Fruit fly (Drosophila melanogaster): ENCODE data around the gene Dhpr.

The Dhpr gene

DNA sequence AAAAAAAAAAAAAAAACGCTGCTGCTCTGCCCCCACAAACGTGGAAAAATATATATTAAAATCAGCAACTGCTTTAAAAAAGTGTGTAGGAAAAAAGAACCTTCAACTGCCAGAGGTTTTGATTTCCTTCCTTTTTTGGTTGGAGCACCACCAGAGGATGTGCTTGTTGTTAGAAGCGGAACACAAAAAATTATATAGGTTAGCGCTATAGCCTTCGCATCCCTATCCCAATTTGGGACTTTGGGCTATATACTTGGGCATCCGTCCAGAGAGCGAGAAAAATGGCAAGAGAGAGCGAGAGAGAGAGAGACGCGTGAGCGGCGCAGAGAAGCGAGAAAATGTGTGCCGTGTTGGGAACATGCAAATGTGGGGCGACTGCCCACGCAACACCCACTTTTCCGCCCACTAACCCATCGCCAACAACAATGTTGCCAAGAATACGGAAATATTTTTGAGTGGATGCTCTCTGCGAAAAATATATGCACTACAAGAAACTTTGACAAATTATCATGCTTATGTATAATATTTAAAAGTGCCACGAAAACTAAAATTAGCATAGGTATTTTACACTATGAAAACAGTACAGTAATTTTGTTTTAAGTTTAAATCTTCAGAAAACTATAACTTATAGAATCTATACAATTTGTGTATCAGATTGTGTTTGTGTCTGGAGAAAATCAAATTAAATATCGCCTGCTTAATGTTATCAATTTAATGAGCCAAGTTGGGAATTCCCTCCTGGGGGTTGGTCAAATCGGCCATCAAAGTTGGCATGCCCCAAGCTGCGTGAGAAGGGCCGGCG lies 7.3 kb upstream of the Dhpr start:
- TF ChIP-seq CG32121 (GFP tag; IDR thresholded peaks at IDR 0.05) (0 out of 2 replicates have a peak, but pooled peaks have one; percentile 26), CG15710 (tag; optimal IDR thresholded peaks at IDR 0.05) (peak; percentile 24), gl (tag; optimal IDR thresholded peaks at IDR 0.05) (no peak), CG14655 (GFP tag; optimal IDR thresholded peaks at IDR 0.05) (peak; percentile 57), CG17806 (tag; optimal IDR thresholded peaks at IDR 0.05) (peak; percentile 11), CG8301 (tag; optimal IDR thresholded peaks at IDR 0.05) (peak; percentile 51), CG12605 (GFP tag; IDR thresholded peaks at IDR 0.05) (no peak), CG9948 (tag; optimal IDR thresholded peaks at IDR 0.05) (peak; percentile 15), CG8159 (tag; optimal IDR thresholded peaks at IDR 0.05) (peak; percentile 45)

dm6 chr3L:9127690-9128458 lies 6.5 kb upstream of the Dhpr start:
- TF ChIP-seq Pif1B (GFP tag; optimal IDR thresholded peaks at IDR 0.05) (no peak), Ets98B (GFP tag; IDR thresholded peaks at IDR 0.05) (no peak), CG17806 (tag; optimal IDR thresholded peaks at IDR 0.05) (no peak), gl (tag; optimal IDR thresholded peaks at IDR 0.05) (no peak), CG8159 (tag; optimal IDR thresholded peaks at IDR 0.05) (peak; percentile 32), D1 (tag; optimal IDR thresholded peaks at IDR 0.05) (no peak), CG4496 (GFP tag; IDR thresholded peaks at IDR 0.05) (0 out of 3 replicates have a peak, but pooled peaks have one; percentile 48), CG10348 (GFP tag; IDR thresholded peaks at IDR 0.05) (no peak), fd96Ca (GFP tag; IDR thresholded peaks at IDR 0.05) (0 out of 3 replicates have a peak, but pooled peaks have one; percentile 9), CG15710 (tag; optimal IDR thresholded peaks at IDR 0.05) (peak; percentile 8), Pif1A (GFP tag; optimal IDR thresholded peaks at IDR 0.05) (peak; percentile 27), EcR (GFP tag; optimal IDR thresholded peaks at IDR 0.05) (no peak), CG32121 (GFP tag; IDR thresholded peaks at IDR 0.05) (no peak), CG34367 (tag; optimal IDR thresholded peaks at IDR 0.05) (no peak), CG9948 (tag; optimal IDR thresholded peaks at IDR 0.05) (peak; percentile 25), rn (GFP tag; IDR thresholded peaks at IDR 0.05) (no peak), CG8301 (tag; optimal IDR thresholded peaks at IDR 0.05) (peak; percentile 68), CG14655 (GFP tag; optimal IDR thresholded peaks at IDR 0.05) (peak; percentile 47), Snoo (tag; optimal IDR thresholded peaks at IDR 0.05) (no peak)

dm6 chr3L:9128700-9129582 lies 5.4 kb upstream of the Dhpr start:
- TF ChIP-seq rn (GFP tag; IDR thresholded peaks at IDR 0.05) (no peak), Pif1B (GFP tag; optimal IDR thresholded peaks at IDR 0.05) (peak; percentile 17), CG12605 (GFP tag; IDR thresholded peaks at IDR 0.05) (no peak), CG8159 (tag; optimal IDR thresholded peaks at IDR 0.05) (peak; percentile 45), CG13204 (GFP tag; optimal IDR thresholded peaks at IDR 0.05) (peak; percentile 28), CG15710 (tag; optimal IDR thresholded peaks at IDR 0.05) (peak; percentile 3), CG9948 (tag; optimal IDR thresholded peaks at IDR 0.05) (peak; percentile 8), CG14655 (GFP tag; optimal IDR thresholded peaks at IDR 0.05) (peak; percentile 59), CG8301 (tag; optimal IDR thresholded peaks at IDR 0.05) (peak; percentile 65)

dm6 chr3L:9129583-9130146 lies 4.7 kb upstream of the Dhpr start:
- TF ChIP-seq CG13204 (GFP tag; optimal IDR thresholded peaks at IDR 0.05) (no peak), Pif1A (GFP tag; optimal IDR thresholded peaks at IDR 0.05) (no peak), CG10348 (GFP tag; IDR thresholded peaks at IDR 0.05) (no peak), CG4496 (GFP tag; IDR thresholded peaks at IDR 0.05) (0 out of 3 replicates have a peak, but pooled peaks have one; percentile 54), Pif1B (GFP tag; optimal IDR thresholded peaks at IDR 0.05) (no peak), fd96Ca (GFP tag; IDR thresholded peaks at IDR 0.05) (0 out of 3 replicates have a peak, but pooled peaks have one; percentile 47), CG12605 (GFP tag; IDR thresholded peaks at IDR 0.05) (no peak), CG17806 (tag; optimal IDR thresholded peaks at IDR 0.05) (no peak)

- no peak for TF ChIP-seq D1 (tag; optimal IDR thresholded peaks at IDR 0.05)
- no peak for TF ChIP-seq fd96Ca (GFP tag; IDR thresholded peaks at IDR 0.05)
- TF ChIP-seq CG10348 (GFP tag; IDR thresholded peaks at IDR 0.05), result no peak
- TF ChIP-seq CG13204 (GFP tag; optimal IDR thresholded peaks at IDR 0.05), result no peak
- no peak for TF ChIP-seq CG9948 (tag; optimal IDR thresholded peaks at IDR 0.05)
- no peak for TF ChIP-seq Pif1B (GFP tag; optimal IDR thresholded peaks at IDR 0.05)
- no peak for TF ChIP-seq Snoo (tag; optimal IDR thresholded peaks at IDR 0.05)
Observed at dm6 chr3L:9135792-9136191, 1.4 kb downstream of the Dhpr start.
